Fruit fly (Drosophila melanogaster): Measurements from ENCODE around the gene PNPase.

- TF ChIP-seq EcR (GFP tag; optimal IDR thresholded peaks at IDR 0.05) (no peak), CG8478 (optimal IDR thresholded peaks at IDR 0.05) (no peak), usp (GFP tag; optimal IDR thresholded peaks at IDR 0.05) (no peak)
Observed at dm6 chr3R:31424427-31424826, 19.2 kb upstream of the PNPase start.

All from whole organism.